Fruit fly (Drosophila melanogaster) Kc167 (cell line): ENCODE measurements around the gene CheB38c.

ENCODE experiments used
- Myc ChIP-seq: fragments of >200 bp; optimal IDR thresholded peaks from 2 replicates; lab custom pipeline; 2017; ENCODE audit warnings: missing external identifiers
- Sin3A ChIP-seq: fragments of >200 bp; optimal IDR thresholded peaks from 2 replicates; lab custom pipeline; 2018; ENCODE audit warnings: missing external identifiers
- h ChIP-seq: fragments of >200 bp; optimal IDR thresholded peaks from 3 replicates; lab custom pipeline; 2018; ENCODE audit warnings: missing external identifiers
- psq ChIP-seq: fragments of >200 bp; optimal IDR thresholded peaks from 2 replicates; lab custom pipeline; 2017; ENCODE audit warnings: missing external identifiers

- TF ChIP-seq psq (lab: Kevin White, UChicago) (no peak), Myc (no peak), Sin3A (no peak), h (no peak)
Measured at dm6 chr2L:20776940-20777502, 43.6 kb downstream of the CheB38c start.
